Worm (Caenorhabditis elegans) whole organism, L1 larva: ENCODE data around the gene Y51H7C.3.
A peak's percentile ranks its signal among the peaks of the same experiment; 100 is the strongest.

Experiments
- aha-1 ChIP-seq: fragments of 150-350 bp; optimal IDR thresholded peaks from 2 replicates; lab custom pipeline; 2014; ENCODE audit warnings: missing biosample characterization, missing genetic modification characterization
- alr-1 ChIP-seq: fragments of 200-800 bp; sonication (Bioruptor generic); optimal IDR thresholded peaks from 2 replicates; lab custom pipeline; 2018; ENCODE audit warnings: borderline replicate concordance, mild to moderate bottlenecking, missing genetic modification characterization, missing compliant biosample characterization
- aly-2 ChIP-seq: fragments of 150-350 bp; optimal IDR thresholded peaks from 2 replicates; lab custom pipeline; 2014; ENCODE audit warnings: missing biosample characterization, missing genetic modification characterization
- ama-1 ChIP-seq: fragments of 150-350 bp; optimal IDR thresholded peaks from 2 replicates; lab custom pipeline; 2014
- ceh-63 ChIP-seq: fragments of 200-800 bp; sonication (Bioruptor generic); optimal IDR thresholded peaks from 2 replicates; lab custom pipeline; 2018; ENCODE audit warnings: mild to moderate bottlenecking, missing genetic modification characterization, missing compliant biosample characterization
- ceh-82 ChIP-seq, 3 experiments: fragments of 150-350 bp in 1 of 3; sonication (generic microtip) in 2 of 3; optimal IDR thresholded peaks; 2 replicates each; lab custom pipeline; 2014 to 2017; ENCODE audit warnings: missing biosample characterization in 3 of 3, missing genetic modification characterization in 3 of 3
- ceh-88 ChIP-seq: fragments of 200-800 bp; sonication (Bioruptor generic); IDR thresholded peaks from 2 replicates; pipeline ENCODE4 v1.3.6; 2022; ENCODE audit warnings: missing genetic modification characterization, missing compliant biosample characterization
- ceh-90 ChIP-seq: sonication (generic microtip); optimal IDR thresholded peaks from 2 replicates; lab custom pipeline; 2016; ENCODE audit warnings: missing genetic modification characterization, missing compliant biosample characterization
- ces-1 ChIP-seq: fragments of 150-350 bp; optimal IDR thresholded peaks from 2 replicates; lab custom pipeline; 2014; ENCODE audit warnings: missing biosample characterization, missing genetic modification reagents, missing genetic modification characterization
- efl-1 ChIP-seq, 4 experiments: fragments of 150-350 bp; optimal IDR thresholded peaks in 3 of 4; peaks in 1 of 4; 1 replicate in 1 of 4; 2 replicates in 3 of 4; lab custom pipeline; 2014; ENCODE audit warnings: missing biosample characterization in 2 of 4, missing genetic modification characterization in 2 of 4, missing genetic modification reagents in 2 of 4
- efl-3 ChIP-seq: fragments of 200-800 bp; sonication (Bioruptor generic); optimal IDR thresholded peaks from 2 replicates; lab custom pipeline; 2018; ENCODE audit warnings: mild to moderate bottlenecking, missing genetic modification characterization, missing compliant biosample characterization
- elt-2 ChIP-seq: sonication (generic microtip); optimal IDR thresholded peaks from 2 replicates; lab custom pipeline; 2016; ENCODE audit warnings: missing genetic modification characterization, mild to moderate bottlenecking, inconsistent platforms, missing compliant biosample characterization, missing genetic modification reagents
- ets-5 ChIP-seq: fragments of 200-800 bp; sonication (Bioruptor generic); IDR thresholded peaks from 2 replicates; pipeline ENCODE4 v1.3.6; 2022; ENCODE audit warnings: missing genetic modification characterization, missing compliant biosample characterization
- fkh-8 ChIP-seq: sonication (generic microtip); optimal IDR thresholded peaks from 2 replicates; lab custom pipeline; 2016; ENCODE audit warnings: mild to moderate bottlenecking, missing genetic modification characterization, missing compliant biosample characterization
- hlh-17 ChIP-seq: fragments of 200-800 bp; sonication (Bioruptor generic); optimal IDR thresholded peaks from 2 replicates; lab custom pipeline; 2018; ENCODE audit warnings: missing genetic modification characterization, mild to moderate bottlenecking, missing compliant biosample characterization, moderate library complexity, borderline replicate concordance
- irx-1 ChIP-seq: sonication (generic microtip); optimal IDR thresholded peaks from 2 replicates; lab custom pipeline; 2016; ENCODE audit warnings: missing genetic modification characterization, missing compliant biosample characterization
- jun-1 ChIP-seq: fragments of 150-350 bp; optimal IDR thresholded peaks from 2 replicates; lab custom pipeline; 2014; ENCODE audit warnings: missing biosample characterization, missing genetic modification reagents, missing genetic modification characterization
- lin-35 ChIP-seq, 2 experiments: fragments of 150-350 bp; optimal IDR thresholded peaks; 2 replicates each; lab custom pipeline; 2014; ENCODE audit warnings: missing biosample characterization in 2 of 2, missing genetic modification characterization in 2 of 2, missing genetic modification reagents in 2 of 2
- mef-2 ChIP-seq: fragments of 150-350 bp; optimal IDR thresholded peaks from 2 replicates; lab custom pipeline; 2014; ENCODE audit warnings: missing biosample characterization, missing genetic modification characterization
- mep-1 ChIP-seq: fragments of 150-350 bp; optimal IDR thresholded peaks from 2 replicates; lab custom pipeline; 2014; ENCODE audit warnings: missing biosample characterization, missing genetic modification characterization
- nhr-12 ChIP-seq: sonication (generic microtip); optimal IDR thresholded peaks from 2 replicates; lab custom pipeline; 2017; ENCODE audit warnings: missing biosample characterization, missing genetic modification characterization
- nhr-19 ChIP-seq: fragments of 200-800 bp; sonication (Bioruptor generic); conservative IDR thresholded peaks from 2 replicates; pipeline ENCODE4 v1.3.6; 2022; ENCODE audit warnings: missing genetic modification characterization, missing compliant biosample characterization
- nhr-28 ChIP-seq: fragments of 150-350 bp; optimal IDR thresholded peaks from 2 replicates; lab custom pipeline; 2014; ENCODE audit warnings: missing biosample characterization, missing genetic modification characterization
- nhr-76 ChIP-seq: sonication (generic microtip); optimal IDR thresholded peaks from 2 replicates; lab custom pipeline; 2017; ENCODE audit warnings: missing biosample characterization, missing genetic modification characterization
- nhr-77 ChIP-seq: fragments of 150-350 bp; optimal IDR thresholded peaks from 2 replicates; lab custom pipeline; 2014; ENCODE audit warnings: missing biosample characterization, missing genetic modification characterization
- nhr-85 ChIP-seq: sonication (generic microtip); peaks from one replicate; lab custom pipeline; 2016; ENCODE audit warnings: missing genetic modification characterization, inconsistent platforms, missing compliant biosample characterization
- nhr-90 ChIP-seq: sonication (generic microtip); optimal IDR thresholded peaks from 2 replicates; lab custom pipeline; 2016; ENCODE audit warnings: mild to moderate bottlenecking, missing genetic modification characterization, missing compliant biosample characterization; ENCODE audit not compliant: poor library complexity
- pax-3 ChIP-seq: fragments of 200-800 bp; sonication (Bioruptor generic); optimal IDR thresholded peaks from 2 replicates; lab custom pipeline; 2018; ENCODE audit warnings: mild to moderate bottlenecking, missing genetic modification characterization, moderate library complexity, missing compliant biosample characterization
- sup-37 ChIP-seq: fragments of 200-800 bp; sonication (Bioruptor generic); optimal IDR thresholded peaks from 2 replicates; lab custom pipeline; 2018; ENCODE audit warnings: mild to moderate bottlenecking, missing genetic modification characterization, missing compliant biosample characterization
- unc-62 ChIP-seq: fragments of 150-350 bp; optimal IDR thresholded peaks from 2 replicates; lab custom pipeline; 2014; ENCODE audit warnings: missing biosample characterization, missing genetic modification reagents, missing genetic modification characterization
- zag-1 ChIP-seq: fragments of 150-350 bp; optimal IDR thresholded peaks from 2 replicates; lab custom pipeline; 2014; ENCODE audit warnings: missing biosample characterization, missing genetic modification characterization
- ztf-4 ChIP-seq: fragments of 150-350 bp; optimal IDR thresholded peaks from 2 replicates; lab custom pipeline; 2014; ENCODE audit warnings: missing biosample characterization, missing genetic modification characterization

Gene Y51H7C.3

DNA sequence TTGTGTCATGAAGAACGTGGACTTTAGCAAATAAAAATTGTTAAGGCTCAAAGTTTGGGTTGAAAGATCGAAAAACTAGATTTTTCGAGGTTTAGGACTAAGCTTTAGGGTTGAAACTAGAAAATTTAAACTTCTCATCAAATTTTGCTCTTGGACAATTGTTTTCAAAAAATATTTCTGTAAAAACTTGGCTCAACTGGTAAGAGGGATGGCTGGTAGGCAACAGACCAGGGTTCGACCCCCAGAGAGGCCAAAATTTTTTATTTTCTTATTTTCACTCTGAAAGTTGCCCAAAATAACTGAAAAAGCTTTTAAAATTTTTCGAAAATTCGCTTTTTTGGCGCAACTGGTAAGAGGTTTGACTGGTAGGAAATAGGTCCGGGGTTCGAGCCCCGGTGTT, 36.5 kb downstream of the Y51H7C.3 start:
- TF ChIP-seq ceh-82 (tag; optimal IDR thresholded peaks at IDR 0.05; lab: Kevin White, UChicago): no peak
- TF ChIP-seq ceh-63 (GFP tag; lab: Kevin White, UChicago): no peak
- TF ChIP-seq efl-1 (optimal IDR thresholded peaks at IDR 0.05; lab: Kevin White, UChicago): no peak
- TF ChIP-seq efl-1 (GFP tag; optimal IDR thresholded peaks at IDR 0.05 in 1 of 2; lab: Kevin White, UChicago): peak in 1 of 2 experiments; percentile 4
- TF ChIP-seq, all 84 proteins: peak for 1

DNA sequence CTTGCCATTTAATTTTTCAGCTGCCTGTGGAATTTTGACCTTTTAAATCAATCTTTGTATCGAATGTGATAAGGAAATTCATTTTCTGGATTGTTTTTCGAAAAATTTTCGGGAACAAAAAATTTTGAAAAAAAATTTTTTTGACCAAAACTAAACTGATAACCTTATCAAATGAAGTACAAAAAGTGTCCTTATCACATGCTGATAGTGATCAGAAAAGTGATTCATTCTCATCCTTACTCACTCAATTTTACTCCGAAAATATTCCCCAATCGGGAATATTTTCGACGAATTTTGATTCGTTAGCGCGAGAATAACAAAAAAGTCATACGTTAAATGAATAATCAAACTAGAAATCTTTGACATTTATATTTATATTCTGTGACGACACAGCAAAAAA, 37.0 kb downstream of the Y51H7C.3 start:
- TF ChIP-seq elt-2 (tag; lab: Kevin White, UChicago) (peak; percentile 66), ets-5 (GFP tag; lab: Robert Waterston, UW) (no peak), fkh-8 (tag; lab: Kevin White, UChicago) (peak; percentile 22)

DNA sequence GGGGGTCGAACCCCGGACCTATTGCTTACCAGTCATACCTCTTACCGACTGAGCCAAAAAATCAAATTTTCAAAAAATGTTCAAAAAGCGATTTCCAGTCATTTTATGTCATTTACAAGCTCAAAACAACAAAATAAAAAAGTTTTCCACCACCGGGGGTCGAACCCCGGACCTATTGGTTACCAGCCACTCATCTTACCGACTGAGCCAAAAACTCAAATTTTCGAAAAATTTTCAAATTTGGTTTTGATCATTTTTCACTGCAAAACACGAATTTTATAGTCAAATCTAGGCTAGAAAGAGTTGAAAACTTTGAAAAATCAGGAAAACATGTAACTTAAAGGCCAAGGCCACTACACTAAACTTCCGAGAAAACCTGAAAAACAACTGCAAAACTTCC, 37.7 kb downstream of the Y51H7C.3 start:
- TF ChIP-seq aly-2 (tag; lab: Kevin White, UChicago) (no peak), fkh-8 (tag; lab: Kevin White, UChicago) (no peak), hlh-17 (GFP tag; lab: Kevin White, UChicago) (no peak), ceh-88 (GFP tag; lab: Robert Waterston, UW) (no peak), ceh-90 (no peak), nhr-12 (tag; lab: Kevin White, UChicago) (no peak), sup-37 (GFP tag; lab: Kevin White, UChicago) (no peak), nhr-28 (tag; lab: Kevin White, UChicago) (no peak), alr-1 (no peak), jun-1 (tag; lab: Kevin White, UChicago) (no peak), irx-1 (tag; lab: Kevin White, UChicago) (no peak), nhr-76 (tag; lab: Kevin White, UChicago) (no peak), pax-3 (tag; lab: Kevin White, UChicago) (no peak), efl-3 (GFP tag; lab: Kevin White, UChicago) (no peak), ama-1 (no peak), nhr-85 (tag; lab: Kevin White, UChicago) (no peak), elt-2 (tag; lab: Kevin White, UChicago) (no peak), zag-1 (tag; lab: Kevin White, UChicago) (no peak)

DNA sequence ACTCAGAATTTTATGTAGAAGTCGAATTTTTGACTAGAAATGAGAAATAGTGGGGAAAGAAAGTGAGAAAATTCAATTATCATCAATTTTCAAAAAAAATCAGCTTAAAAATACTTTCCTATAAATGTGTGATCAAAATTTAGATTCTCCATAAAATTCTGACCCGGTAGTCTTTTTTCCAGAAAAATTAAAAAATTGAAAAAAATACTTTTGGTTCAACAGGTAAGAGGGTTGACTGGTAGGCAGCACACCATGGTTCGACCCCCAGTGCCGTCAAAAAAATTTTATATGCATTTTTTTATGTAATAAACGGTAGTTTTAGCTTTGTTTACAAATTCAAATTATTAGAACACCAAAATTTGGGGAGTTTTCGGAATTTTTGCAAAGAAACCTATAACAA, 39.0 kb downstream of the Y51H7C.3 start:
- TF ChIP-seq nhr-77 (tag; lab: Kevin White, UChicago): no peak
- no peak for TF ChIP-seq nhr-19 (GFP tag; lab: Robert Waterston, UW)
- TF ChIP-seq ceh-90: no peak
- no peak for TF ChIP-seq nhr-12 (tag; lab: Kevin White, UChicago)
- no peak for TF ChIP-seq ztf-4 (tag; lab: Kevin White, UChicago)
- no peak for TF ChIP-seq lin-35 (GFP tag; optimal IDR thresholded peaks at IDR 0.05; lab: Kevin White, UChicago)
- no peak for TF ChIP-seq fkh-8 (tag; lab: Kevin White, UChicago)
- no peak for TF ChIP-seq nhr-90
- no peak for TF ChIP-seq nhr-85 (tag; lab: Kevin White, UChicago)
- no peak for TF ChIP-seq mef-2 (tag; lab: Kevin White, UChicago)
- TF ChIP-seq unc-62 (GFP tag; lab: Kevin White, UChicago): no peak
- TF ChIP-seq mep-1 (tag; lab: Kevin White, UChicago): no peak
- TF ChIP-seq ceh-88 (GFP tag; lab: Robert Waterston, UW): no peak
- TF ChIP-seq aha-1 (tag; lab: Kevin White, UChicago): no peak
- TF ChIP-seq irx-1 (tag; lab: Kevin White, UChicago): no peak
- no peak for TF ChIP-seq ces-1 (GFP tag; lab: Kevin White, UChicago)
- TF ChIP-seq alr-1: no peak

DNA sequence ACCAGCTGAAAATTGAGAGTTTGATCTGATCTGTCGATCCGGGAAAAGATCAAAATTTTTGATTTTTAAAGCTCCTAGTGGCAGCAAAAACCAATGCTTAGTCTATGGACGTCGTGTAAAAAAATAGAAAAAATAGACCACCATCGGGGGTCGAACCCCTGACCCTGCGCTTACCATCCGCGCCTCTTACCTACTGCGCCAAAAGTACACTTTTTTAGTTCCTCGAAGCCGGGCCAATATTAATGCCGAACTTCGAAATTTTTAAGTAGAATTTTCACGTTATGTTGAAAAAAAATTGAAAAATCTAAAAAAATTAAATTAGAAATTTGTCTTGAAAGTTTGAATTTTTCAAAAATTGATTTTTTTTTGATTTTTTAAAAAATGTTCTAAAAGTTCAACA, 39.7 kb downstream of the Y51H7C.3 start:
- TF ChIP-seq efl-1 (optimal IDR thresholded peaks at IDR 0.05; lab: Kevin White, UChicago) (no peak), efl-1 (GFP tag; optimal IDR thresholded peaks at IDR 0.05 in 1 of 2; lab: Kevin White, UChicago) (peak in 1 of 2 experiments; percentile 60), irx-1 (tag; lab: Kevin White, UChicago) (no peak)
